Worm (Caenorhabditis elegans): Measurements from ENCODE around the gene R01H2.4.

The R01H2.4 gene

DNA sequence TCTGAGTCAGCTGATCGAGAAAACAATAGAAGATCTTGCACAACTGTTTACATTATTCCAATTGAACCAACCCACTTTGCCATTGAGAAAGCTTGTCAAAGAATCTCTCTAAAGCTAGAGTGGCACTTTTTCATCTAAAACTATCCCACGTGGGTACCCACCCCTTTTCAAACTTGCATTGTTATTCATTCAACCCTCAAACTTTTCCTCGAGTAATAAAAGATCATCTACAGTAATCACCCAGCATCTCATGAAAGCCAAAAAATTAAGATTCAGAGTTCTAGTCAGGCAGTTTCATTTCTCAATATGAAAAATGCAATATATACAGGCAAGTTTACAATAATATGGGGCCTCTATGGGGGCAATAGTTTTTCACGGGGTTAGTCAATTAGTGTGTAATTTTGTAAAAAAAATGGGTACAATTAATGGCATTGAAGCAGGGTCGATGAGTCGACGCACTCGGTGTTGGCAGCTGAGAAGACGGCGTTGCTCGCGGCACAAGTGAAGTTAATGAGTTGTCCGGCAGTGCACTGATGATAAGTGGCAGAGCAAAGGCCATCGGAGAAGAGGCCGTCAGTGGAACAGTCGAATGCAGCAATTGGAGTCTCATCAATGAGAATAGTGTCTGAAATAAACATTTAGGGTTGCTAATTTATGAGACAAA, 37.9 kb upstream of the R01H2.4 start:
- TF ChIP-seq ZK546.5 (tag; optimal IDR thresholded peaks at IDR 0.05) (no peak), egl-27 (tag; optimal IDR thresholded peaks at IDR 0.05) (no peak), mab-5 (tag; optimal IDR thresholded peaks at IDR 0.05) (no peak), ztf-4 (tag; optimal IDR thresholded peaks at IDR 0.05) (no peak), nhr-25 (tag; optimal IDR thresholded peaks at IDR 0.05) (no peak), ztf-11 (tag; optimal IDR thresholded peaks at IDR 0.05) (no peak)

DNA sequence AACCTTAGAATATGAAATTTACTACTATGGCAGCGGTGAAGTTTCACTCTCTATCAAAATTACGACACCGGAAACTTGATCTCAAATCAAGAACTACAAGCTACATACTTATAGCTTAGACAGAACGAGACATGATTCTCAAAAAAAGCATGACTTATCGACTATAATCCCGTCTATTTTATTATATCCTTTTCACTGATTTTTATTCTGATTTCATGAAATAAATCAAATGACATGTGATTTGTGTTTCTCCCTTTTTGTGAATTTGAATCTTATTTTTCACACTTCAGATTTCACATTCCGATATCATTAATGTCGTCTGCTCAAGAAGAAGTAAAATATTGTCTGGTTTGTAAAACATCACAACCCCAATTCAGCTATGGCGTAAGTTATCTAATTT, 35.9 kb upstream of the R01H2.4 start, which contains the start of gene ZK418.11:
TSS of gene ZK418.11 (plus strand) at position 289 of the 400 bp plus-strand sequence.
- TF ChIP-seq snpc-4 (tag; optimal IDR thresholded peaks at IDR 0.05) = no peak
- TF ChIP-seq alr-1 (tag; optimal IDR thresholded peaks at IDR 0.05) = no peak
- no peak for TF ChIP-seq lsy-2 (tag; optimal IDR thresholded peaks at IDR 0.05)
- no peak for TF ChIP-seq nhr-6 (tag; optimal IDR thresholded peaks at IDR 0.05)
- TF ChIP-seq ceh-82 (tag; optimal IDR thresholded peaks at IDR 0.05) = no peak
- TF ChIP-seq skn-1 (tag; optimal IDR thresholded peaks at IDR 0.05) = no peak
- no peak for TF ChIP-seq blmp-1 (tag; optimal IDR thresholded peaks at IDR 0.05; ENCODE audit: insufficient read depth)
- TF ChIP-seq ama-1 (optimal IDR thresholded peaks at IDR 0.05) = no peak
- no peak for TF ChIP-seq unc-62 (GFP tag; optimal IDR thresholded peaks at IDR 0.05)
- TF ChIP-seq lin-39 (tag; optimal IDR thresholded peaks at IDR 0.05) = no peak
- TF ChIP-seq peb-1 (tag; optimal IDR thresholded peaks at IDR 0.05) = no peak
- no peak for TF ChIP-seq nhr-23 (tag; optimal IDR thresholded peaks at IDR 0.05)
- no peak for TF ChIP-seq nhr-21 (tag; optimal IDR thresholded peaks at IDR 0.05)
- TF ChIP-seq nhr-10 (tag; optimal IDR thresholded peaks at IDR 0.05) = no peak
- TF ChIP-seq nhr-25 (tag; optimal IDR thresholded peaks at IDR 0.05) = no peak

DNA sequence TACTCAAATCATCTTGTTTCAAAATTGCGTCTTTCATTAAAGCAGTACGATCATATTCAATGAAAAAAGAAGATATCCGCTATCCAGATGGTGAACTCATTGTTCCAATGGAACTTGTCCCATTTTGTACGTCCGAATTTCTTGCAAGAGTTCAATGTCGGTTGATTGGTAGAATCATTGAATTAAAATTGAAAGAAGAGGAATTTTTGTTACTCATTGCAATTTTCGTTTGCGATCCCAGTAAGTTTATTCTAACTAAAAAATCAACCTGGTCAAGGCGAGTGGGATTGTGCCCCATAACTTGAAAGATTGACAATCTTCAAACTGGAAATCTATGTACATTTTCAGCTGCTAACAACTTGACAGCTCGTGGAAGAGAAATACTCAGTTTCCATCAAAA, 32.4 kb upstream of the R01H2.4 start:
- no peak for TF ChIP-seq elt-3 (tag; optimal IDR thresholded peaks at IDR 0.05)
- TF ChIP-seq dmd-4 (tag; optimal IDR thresholded peaks at IDR 0.05) = no peak
- TF ChIP-seq fos-1 (tag; optimal IDR thresholded peaks at IDR 0.05) = no peak

DNA sequence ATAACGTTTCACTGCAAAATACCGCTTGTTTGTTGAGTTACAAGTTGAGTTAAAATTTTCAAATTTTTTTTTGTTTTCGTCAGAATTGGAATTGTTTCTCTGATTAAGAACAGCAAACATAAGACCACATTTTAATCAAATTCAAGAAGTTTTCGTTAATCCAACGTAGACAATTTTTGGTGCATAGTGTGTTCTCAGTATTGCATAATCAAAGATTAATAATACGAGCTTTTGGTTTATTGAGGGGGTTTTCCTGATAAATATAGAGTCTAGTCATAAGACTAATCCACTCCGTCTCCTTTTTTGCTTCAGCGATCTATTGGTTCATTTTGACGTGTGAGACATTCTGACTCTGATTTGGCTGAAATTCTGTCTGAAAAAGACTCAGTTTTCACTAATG, 31.1 kb upstream of the R01H2.4 start, which contains the start of gene nhr-9:
TSS of gene nhr-9 (plus strand) at position 307 of the 400 bp plus-strand sequence.
- peak in 1 of 2 experiments; percentile 4 for TF ChIP-seq lsy-2 (tag; optimal IDR thresholded peaks at IDR 0.05)
- TF ChIP-seq crh-2 (tag; optimal IDR thresholded peaks at IDR 0.05) = no peak
- TF ChIP-seq sma-9 (GFP tag; optimal IDR thresholded peaks at IDR 0.05) = peak; percentile 20
- TF ChIP-seq sma-9 (tag; optimal IDR thresholded peaks at IDR 0.05) = no peak

DNA sequence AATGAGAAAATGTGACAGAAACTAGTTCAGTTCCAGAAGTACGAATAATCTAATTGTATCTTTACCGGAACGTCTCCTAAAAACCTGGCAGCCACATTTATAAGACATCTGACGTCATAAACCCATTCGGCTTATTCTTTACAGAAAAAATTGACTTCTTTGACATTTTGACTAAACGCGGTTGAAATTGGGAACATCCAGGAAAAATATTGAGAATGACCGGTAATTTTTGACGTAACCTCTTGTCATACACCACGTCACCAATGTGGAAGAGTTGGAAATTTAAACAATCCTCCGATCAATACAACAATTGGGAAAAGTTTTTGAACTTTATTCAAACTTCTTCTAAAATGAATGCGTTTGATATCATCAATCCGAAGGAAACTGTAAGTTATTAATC, 27.0 kb upstream of the R01H2.4 start, which contains the start of gene ZK418.2:
TSS of gene ZK418.2 (plus strand) at position 301 of the 400 bp plus-strand sequence.
- TF ChIP-seq unc-39 (tag; optimal IDR thresholded peaks at IDR 0.05) = no peak
- TF ChIP-seq sma-3 (GFP tag; optimal IDR thresholded peaks at IDR 0.05) = no peak
- no peak for TF ChIP-seq nhr-21 (tag; optimal IDR thresholded peaks at IDR 0.05)
- TF ChIP-seq F13H6.1 (tag; optimal IDR thresholded peaks at IDR 0.05) = no peak
- TF ChIP-seq crh-2 (tag; optimal IDR thresholded peaks at IDR 0.05) = no peak
- TF ChIP-seq nhr-12 (tag; optimal IDR thresholded peaks at IDR 0.05) = no peak

DNA sequence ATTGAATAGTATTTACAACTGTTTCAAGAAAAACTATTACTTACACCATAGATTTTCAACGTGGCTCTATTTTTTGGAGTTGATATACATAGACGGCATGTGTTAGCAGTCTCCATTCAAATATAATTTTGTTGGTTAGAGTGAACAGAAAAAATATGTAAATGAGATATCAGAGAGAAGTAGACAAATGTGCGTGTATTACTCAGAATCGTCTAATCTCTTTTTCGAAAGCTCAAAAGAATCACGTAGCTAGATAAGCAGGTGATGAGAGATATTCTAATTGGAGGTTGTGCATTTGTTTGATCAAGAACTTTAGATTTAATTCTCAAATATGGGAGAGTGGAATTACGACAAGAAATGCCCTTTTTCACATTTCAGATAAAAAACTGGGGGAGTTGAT, 26.5 kb upstream of the R01H2.4 start, which contains the start of gene ZK418.10:
TSS of gene ZK418.10 (minus strand) at position 148 of the 400 bp plus-strand sequence.
- no peak for TF ChIP-seq elt-1 (tag; optimal IDR thresholded peaks at IDR 0.05)
- TF ChIP-seq F13H6.1 (tag; optimal IDR thresholded peaks at IDR 0.05) = no peak
- TF ChIP-seq ceh-82 (tag; optimal IDR thresholded peaks at IDR 0.05) = no peak
- peak; percentile 16 for TF ChIP-seq nhr-21 (tag; optimal IDR thresholded peaks at IDR 0.05)
- peak in 1 of 2 experiments; percentile 16 for TF ChIP-seq lsy-2 (tag; optimal IDR thresholded peaks at IDR 0.05)
- peak; percentile 5 for TF ChIP-seq sma-9 (GFP tag; optimal IDR thresholded peaks at IDR 0.05)
- TF ChIP-seq sma-9 (tag; optimal IDR thresholded peaks at IDR 0.05) = no peak
- TF ChIP-seq C34F6.9 (tag; optimal IDR thresholded peaks at IDR 0.05) = peak; percentile 33
- TF ChIP-seq nhr-25 (tag; optimal IDR thresholded peaks at IDR 0.05) = no peak
